ENCODE assay signal across 1 fruit fly cellular context in genomic region chr2L:5092992-5093695, dm6.
TF ChIP-seq lines count a peak whose summit lies in the region.

Gene Pgant5, minus strand, starts transcription at chr2L:5093592.

TF ChIP-seq in whole organism, embryonic, 481 proteins besides CTCF, POLR2A, EP300 and RAD21 (continued from another document):
- peak; percentile 28; the same call in 1 of the 2 replicates for TF ChIP-seq Drgx (GFP tag; IDR thresholded peaks at IDR 0.05; lab: Robert Waterston, UW)
- TF ChIP-seq inv (GFP tag; IDR thresholded peaks at IDR 0.05; lab: Robert Waterston, UW; ENCODE audit: partially characterized antibody): peak; percentile 20; the same call in 1 of the 2 replicates
- no peak for TF ChIP-seq CG13424 (tag; optimal IDR thresholded peaks at IDR 0.05; lab: Kevin White, UChicago)
- TF ChIP-seq CG7839 (tag; optimal IDR thresholded peaks at IDR 0.05; lab: Kevin White, UChicago): no peak
- TF ChIP-seq Tbp (GFP tag; optimal IDR thresholded peaks at IDR 0.05; lab: Kevin White, UChicago): peak; percentile 26
- TF ChIP-seq CG4424 (GFP tag; optimal IDR thresholded peaks at IDR 0.05; lab: Kevin White, UChicago): peak; percentile 23
- TF ChIP-seq zen2 (GFP tag; IDR thresholded peaks at IDR 0.05; lab: Robert Waterston, UW; ENCODE audit: partially characterized antibody): peak; percentile 36; the same call in 1 of the 3 replicates
- TF ChIP-seq row (GFP tag; IDR thresholded peaks at IDR 0.05; lab: Robert Waterston, UW): peak; percentile 36; the same call in 2 of the 3 replicates
- no peak for TF ChIP-seq chif (GFP tag; optimal IDR thresholded peaks at IDR 0.05; lab: Kevin White, UChicago)
- peak; percentile 31; the same call in 1 of the 2 replicates for TF ChIP-seq Bgb (GFP tag; IDR thresholded peaks at IDR 0.05; lab: Robert Waterston, UW; ENCODE audit: partially characterized antibody)
- TF ChIP-seq CG14050 (GFP tag; IDR thresholded peaks at IDR 0.05; lab: Robert Waterston, UW): no peak
- TF ChIP-seq CG7786 (GFP tag; optimal IDR thresholded peaks at IDR 0.05; lab: Kevin White, UChicago): no peak
- no peak for TF ChIP-seq CG6813 (GFP tag; optimal IDR thresholded peaks at IDR 0.05; lab: Kevin White, UChicago)
- peak; percentile 31; the same call in 1 of the 3 replicates for TF ChIP-seq Dbx (GFP tag; IDR thresholded peaks at IDR 0.05; lab: Robert Waterston, UW)
- peak; percentile 55 for TF ChIP-seq CG12659 (GFP tag; optimal IDR thresholded peaks at IDR 0.05; lab: Kevin White, UChicago)
- peak; percentile 47 for TF ChIP-seq Lhr (GFP tag; optimal IDR thresholded peaks at IDR 0.05; lab: Kevin White, UChicago)
- TF ChIP-seq CG6765 (GFP tag; optimal IDR thresholded peaks at IDR 0.05; lab: Kevin White, UChicago): peak; percentile 42
- TF ChIP-seq CG9609 (GFP tag; optimal IDR thresholded peaks at IDR 0.05; lab: Kevin White, UChicago): peak; percentile 17
- no peak for TF ChIP-seq Abd-B (GFP tag; optimal IDR thresholded peaks at IDR 0.05; lab: Kevin White, UChicago)
- peak; percentile 14 for TF ChIP-seq CG2120 (GFP tag; optimal IDR thresholded peaks at IDR 0.05; lab: Kevin White, UChicago)
- TF ChIP-seq CG3065 (GFP tag; optimal IDR thresholded peaks at IDR 0.05; lab: Kevin White, UChicago): no peak
- TF ChIP-seq Fer1 (GFP tag; optimal IDR thresholded peaks at IDR 0.05; lab: Kevin White, UChicago): peak; percentile 67
- TF ChIP-seq bbx (GFP tag; IDR thresholded peaks at IDR 0.05; lab: Robert Waterston, UW; ENCODE audit: partially characterized antibody): peak; percentile 46; the same call in 1 of the 2 replicates
- no peak for TF ChIP-seq CG16813 (GFP tag; IDR thresholded peaks at IDR 0.05; lab: Robert Waterston, UW; ENCODE audit: partially characterized antibody)
- peak; percentile 41 for TF ChIP-seq lab (GFP tag; optimal IDR thresholded peaks at IDR 0.05; lab: Kevin White, UChicago)
- peak; percentile 24; the same call in 1 of the 2 replicates for TF ChIP-seq MBD-R2 (GFP tag; IDR thresholded peaks at IDR 0.05; lab: Robert Waterston, UW)
- peak; percentile 36 for TF ChIP-seq pzg (GFP tag; optimal IDR thresholded peaks at IDR 0.05; lab: Kevin White, UChicago)
- TF ChIP-seq cg (GFP tag; optimal IDR thresholded peaks at IDR 0.05; lab: Kevin White, UChicago): peak; percentile 100
- peak; percentile 45 for TF ChIP-seq cwo (GFP tag; optimal IDR thresholded peaks at IDR 0.05; lab: Kevin White, UChicago)
- peak; percentile 61; the same call in 1 of the 3 replicates for TF ChIP-seq CG14860 (GFP tag; IDR thresholded peaks at IDR 0.05; lab: Robert Waterston, UW; ENCODE audit: partially characterized antibody)
- TF ChIP-seq bsh (GFP tag; optimal IDR thresholded peaks at IDR 0.05; lab: Kevin White, UChicago): peak; percentile 0 to 31
- TF ChIP-seq scrt (GFP tag; optimal IDR thresholded peaks at IDR 0.05; lab: Kevin White, UChicago): peak; percentile 49
- TF ChIP-seq ewg (GFP tag; optimal IDR thresholded peaks at IDR 0.05; lab: Kevin White, UChicago): peak; percentile 35
- peak; percentile 12 for TF ChIP-seq CG7556 (GFP tag; optimal IDR thresholded peaks at IDR 0.05; lab: Kevin White, UChicago)
- TF ChIP-seq mirr (GFP tag; optimal IDR thresholded peaks at IDR 0.05; lab: Kevin White, UChicago): no peak
- peak; percentile 33 for TF ChIP-seq CG12769 (tag; optimal IDR thresholded peaks at IDR 0.05; lab: Kevin White, UChicago)
- peak; percentile 50 for TF ChIP-seq CG7745 (tag; optimal IDR thresholded peaks at IDR 0.05; lab: Kevin White, UChicago)
- no peak for TF ChIP-seq Mad (GFP tag; optimal IDR thresholded peaks at IDR 0.05; lab: Kevin White, UChicago)
- no peak for TF ChIP-seq jing (GFP tag; optimal IDR thresholded peaks at IDR 0.05; lab: Kevin White, UChicago)
- TF ChIP-seq CG13894 (tag; optimal IDR thresholded peaks at IDR 0.05; lab: Kevin White, UChicago): peak; percentile 30
- TF ChIP-seq sd (tag; optimal IDR thresholded peaks at IDR 0.05; lab: Kevin White, UChicago): peak; percentile 13
- TF ChIP-seq CG12391 (tag; optimal IDR thresholded peaks at IDR 0.05; lab: Kevin White, UChicago): peak; percentile 47
- peak; percentile 83 for TF ChIP-seq Med (GFP tag; lab: Kevin White, UChicago)
- TF ChIP-seq CG1603 (tag; optimal IDR thresholded peaks at IDR 0.05; lab: Kevin White, UChicago): peak; percentile 7
- TF ChIP-seq D19A (tag; optimal IDR thresholded peaks at IDR 0.05; lab: Kevin White, UChicago): no peak
- peak; percentile 66 for TF ChIP-seq twi (tag; optimal IDR thresholded peaks at IDR 0.05; lab: Kevin White, UChicago)
- TF ChIP-seq CG13287 (GFP tag; IDR thresholded peaks at IDR 0.05; lab: Robert Waterston, UW; ENCODE audit: partially characterized antibody): 0 out of 2 replicates have a peak, but pooled peaks have one; percentile 59
- TF ChIP-seq Sry-δ (GFP tag; optimal IDR thresholded peaks at IDR 0.05; lab: Kevin White, UChicago): peak; percentile 28
- TF ChIP-seq dm (GFP tag; optimal IDR thresholded peaks at IDR 0.05; lab: Kevin White, UChicago): peak; percentile 20
- TF ChIP-seq MESR4 (GFP tag; optimal IDR thresholded peaks at IDR 0.05; lab: Kevin White, UChicago): peak; percentile 82
- TF ChIP-seq CG42726 (GFP tag; IDR thresholded peaks at IDR 0.05; lab: Robert Waterston, UW; ENCODE audit: partially characterized antibody): 0 out of 2 replicates have a peak, but pooled peaks have one; percentile 35
- TF ChIP-seq ato (GFP tag; IDR thresholded peaks at IDR 0.05; lab: Robert Waterston, UW; ENCODE audit: partially characterized antibody): peak; percentile 46
- peak; percentile 22 for TF ChIP-seq CG11398 (GFP tag; optimal IDR thresholded peaks at IDR 0.05; lab: Kevin White, UChicago)
- peak; percentile 64 for TF ChIP-seq Elba2 (GFP tag; optimal IDR thresholded peaks at IDR 0.05; lab: Kevin White, UChicago)
- TF ChIP-seq E2f2 (GFP tag; IDR thresholded peaks at IDR 0.05; lab: Robert Waterston, UW): no peak
- peak; percentile 15 for TF ChIP-seq exex (tag; optimal IDR thresholded peaks at IDR 0.05; lab: Kevin White, UChicago)
- peak; percentile 45 for TF ChIP-seq CG4360 (GFP tag; IDR thresholded peaks at IDR 0.05; lab: Robert Waterston, UW)
- TF ChIP-seq trem (tag; optimal IDR thresholded peaks at IDR 0.05; lab: Kevin White, UChicago): peak; percentile 32
- peak; percentile 20; the same call in 1 of the 2 replicates for TF ChIP-seq Rfx (GFP tag; IDR thresholded peaks at IDR 0.05; lab: Robert Waterston, UW)
- 0 out of 3 replicates have a peak, but pooled peaks have one; percentile 17 for TF ChIP-seq z (GFP tag; IDR thresholded peaks at IDR 0.05; lab: Robert Waterston, UW)
- TF ChIP-seq pita (GFP tag; optimal IDR thresholded peaks at IDR 0.05; lab: Kevin White, UChicago): no peak
- peak; percentile 98 for TF ChIP-seq hkb (optimal IDR thresholded peaks at IDR 0.05; lab: Kevin White, UChicago)
- TF ChIP-seq hkb (GFP tag; IDR thresholded peaks at IDR 0.05; lab: Robert Waterston, UW): no peak
- no peak for TF ChIP-seq CG8290 (GFP tag; optimal IDR thresholded peaks at IDR 0.05; lab: Kevin White, UChicago)
- TF ChIP-seq CG8290 (tag; optimal IDR thresholded peaks at IDR 0.05; lab: Kevin White, UChicago): peak in 1 of 2 experiments; percentile 35
- TF ChIP-seq PHDP (tag; optimal IDR thresholded peaks at IDR 0.05; lab: Kevin White, UChicago): no peak
- peak; percentile 40 for TF ChIP-seq Hmr (GFP tag; optimal IDR thresholded peaks at IDR 0.05; lab: Kevin White, UChicago)
- TF ChIP-seq CG5180 (GFP tag; optimal IDR thresholded peaks at IDR 0.05; lab: Kevin White, UChicago): peak; percentile 30
- TF ChIP-seq hbn (GFP tag; IDR thresholded peaks at IDR 0.05; lab: Robert Waterston, UW; ENCODE audit: partially characterized antibody): no peak; the same call in 1 of the 2 replicates
- peak; percentile 80 for TF ChIP-seq D (optimal IDR thresholded peaks at IDR 0.05; lab: Kevin White, UChicago)
- TF ChIP-seq D (GFP tag; optimal IDR thresholded peaks at IDR 0.05; lab: Kevin White, UChicago): no peak
- 0 out of 2 replicates have a peak, but pooled peaks have one; percentile 11 for TF ChIP-seq H2.0 (GFP tag; IDR thresholded peaks at IDR 0.05; lab: Robert Waterston, UW)
- no peak for TF ChIP-seq Rx (GFP tag; IDR thresholded peaks at IDR 0.05; lab: Robert Waterston, UW)
- TF ChIP-seq YL-1 (GFP tag; optimal IDR thresholded peaks at IDR 0.05; lab: Kevin White, UChicago): peak; percentile 48
- no peak for TF ChIP-seq CG11085 (GFP tag; IDR thresholded peaks at IDR 0.05; lab: Robert Waterston, UW)
- TF ChIP-seq kah (GFP tag; optimal IDR thresholded peaks at IDR 0.05; lab: Kevin White, UChicago): no peak
- TF ChIP-seq ab (GFP tag; optimal IDR thresholded peaks at IDR 0.05; lab: Kevin White, UChicago): no peak
- TF ChIP-seq CG11696 (GFP tag; IDR thresholded peaks at IDR 0.05; lab: Robert Waterston, UW): no peak
- peak; percentile 18 for TF ChIP-seq CG1233 (GFP tag; optimal IDR thresholded peaks at IDR 0.05; lab: Kevin White, UChicago)
- TF ChIP-seq MTF-1 (GFP tag; optimal IDR thresholded peaks at IDR 0.05; lab: Kevin White, UChicago; ENCODE audit: borderline replicate concordance): peak; percentile 20
- peak; percentile 30 for TF ChIP-seq CG2678 (tag; optimal IDR thresholded peaks at IDR 0.05; lab: Kevin White, UChicago)
- peak in 1 of 3 experiments; percentile 21 for TF ChIP-seq lola (GFP tag; optimal IDR thresholded peaks at IDR 0.05; lab: Kevin White, UChicago)
- TF ChIP-seq gro (GFP tag; optimal IDR thresholded peaks at IDR 0.05; lab: Kevin White, UChicago): peak; percentile 37
- peak; percentile 65 for TF ChIP-seq nom (GFP tag; optimal IDR thresholded peaks at IDR 0.05; lab: Kevin White, UChicago)
- TF ChIP-seq Nf-YC (tag; optimal IDR thresholded peaks at IDR 0.05; lab: Kevin White, UChicago): peak; percentile 73
- no peak for TF ChIP-seq Xrp1 (GFP tag; IDR thresholded peaks at IDR 0.05; lab: Robert Waterston, UW)
- TF ChIP-seq Stat92E (GFP tag; optimal IDR thresholded peaks at IDR 0.05; lab: Kevin White, UChicago): peak in 1 of 3 experiments; percentile 47
- peak; percentile 80 for TF ChIP-seq sens (GFP tag; lab: Kevin White, UChicago)
- peak; percentile 69 for TF ChIP-seq gfzf (GFP tag; optimal IDR thresholded peaks at IDR 0.05; lab: Kevin White, UChicago)
- TF ChIP-seq CG18476 (GFP tag; optimal IDR thresholded peaks at IDR 0.05; lab: Kevin White, UChicago): peak; percentile 100
- TF ChIP-seq unpg (GFP tag; optimal IDR thresholded peaks at IDR 0.05; lab: Kevin White, UChicago): peak; percentile 3
- TF ChIP-seq Hand (GFP tag; optimal IDR thresholded peaks at IDR 0.05; lab: Kevin White, UChicago): peak; percentile 42
- TF ChIP-seq Jarid2 (GFP tag; optimal IDR thresholded peaks at IDR 0.05; lab: Kevin White, UChicago): peak; percentile 90
- TF ChIP-seq sob (GFP tag; IDR thresholded peaks at IDR 0.05; lab: Robert Waterston, UW): peak; percentile 52; the same call in 1 of the 2 replicates
- TF ChIP-seq CG14014 (GFP tag; IDR thresholded peaks at IDR 0.05; lab: Robert Waterston, UW): 0 out of 2 replicates have a peak, but pooled peaks have one; percentile 30
- peak in 1 of 2 experiments; percentile 72 for TF ChIP-seq Eip74EF (GFP tag; optimal IDR thresholded peaks at IDR 0.05; lab: Kevin White, UChicago)
- TF ChIP-seq abd-A (tag; optimal IDR thresholded peaks at IDR 0.05; lab: Kevin White, UChicago): peak; percentile 43
- peak; percentile 4 for TF ChIP-seq HLH54F (GFP tag; optimal IDR thresholded peaks at IDR 0.05; lab: Kevin White, UChicago)
- peak; percentile 5 for TF ChIP-seq CG12299 (tag; optimal IDR thresholded peaks at IDR 0.05; lab: Kevin White, UChicago)
- TF ChIP-seq klu (GFP tag; IDR thresholded peaks at IDR 0.05; lab: Robert Waterston, UW): 0 out of 2 replicates have a peak, but pooled peaks have one; percentile 12
- no peak for TF ChIP-seq CG17328 (GFP tag; IDR thresholded peaks at IDR 0.05; lab: Robert Waterston, UW)
- no peak for TF ChIP-seq gem (tag; optimal IDR thresholded peaks at IDR 0.05; lab: Kevin White, UChicago)
- peak; percentile 37; the same call in 1 of the 3 replicates for TF ChIP-seq Opbp (GFP tag; IDR thresholded peaks at IDR 0.05; lab: Robert Waterston, UW; ENCODE audit: partially characterized antibody)
- TF ChIP-seq crol (GFP tag; IDR thresholded peaks at IDR 0.05; lab: Robert Waterston, UW): peak; percentile 56
- TF ChIP-seq CG15479 (GFP tag; optimal IDR thresholded peaks at IDR 0.05; lab: Kevin White, UChicago): peak; percentile 79
- peak; percentile 39; the same call in 1 of the 2 replicates for TF ChIP-seq tna (GFP tag; IDR thresholded peaks at IDR 0.05; lab: Robert Waterston, UW; ENCODE audit: partially characterized antibody)
- no peak for TF ChIP-seq ftz-f1 (GFP tag; optimal IDR thresholded peaks at IDR 0.05; lab: Kevin White, UChicago)
- no peak for TF ChIP-seq br (optimal IDR thresholded peaks at IDR 0.05; lab: Kevin White, UChicago)
- no peak for TF ChIP-seq CG9932 (GFP tag; IDR thresholded peaks at IDR 0.05; lab: Robert Waterston, UW)
- TF ChIP-seq Nf-YB (GFP tag; optimal IDR thresholded peaks at IDR 0.05; lab: Kevin White, UChicago): peak; percentile 47
- peak; percentile 5 for TF ChIP-seq CG30403 (GFP tag; optimal IDR thresholded peaks at IDR 0.05; lab: Kevin White, UChicago)
- no peak for TF ChIP-seq gsb-n (tag; optimal IDR thresholded peaks at IDR 0.05; lab: Kevin White, UChicago)
- TF ChIP-seq ci (GFP tag; IDR thresholded peaks at IDR 0.05; lab: Robert Waterston, UW): 0 out of 3 replicates have a peak, but pooled peaks have one; percentile 19
- TF ChIP-seq jumu (GFP tag; optimal IDR thresholded peaks at IDR 0.05; lab: Kevin White, UChicago): peak; percentile 5
- TF ChIP-seq Trl (optimal IDR thresholded peaks at IDR 0.05; lab: Kevin White, UChicago): peak; percentile 31 to 69
- TF ChIP-seq Trl (GFP tag; optimal IDR thresholded peaks at IDR 0.05; lab: Kevin White, UChicago): peak; percentile 15
